Worm (Caenorhabditis elegans) whole organism, early embryonic: ENCODE results near the gene F25B3.5.

ENCODE experiments used
- B0310.2 ChIP-seq: sonication (generic microtip); optimal IDR thresholded peaks from 2 replicates; lab custom pipeline; 2016; ENCODE audit warnings: mild to moderate bottlenecking, missing genetic modification characterization, missing compliant biosample characterization
- F13C5.2 ChIP-seq: sonication (generic microtip); optimal IDR thresholded peaks from 2 replicates; lab custom pipeline; 2017; ENCODE audit warnings: mild to moderate bottlenecking, missing genetic modification characterization, inconsistent platforms, missing compliant biosample characterization
- aly-1 ChIP-seq: sonication (generic microtip); optimal IDR thresholded peaks from 2 replicates; lab custom pipeline; 2016; ENCODE audit warnings: missing genetic modification characterization, missing compliant biosample characterization
- ama-1 ChIP-seq: fragments of 150-350 bp; optimal IDR thresholded peaks from 2 replicates; lab custom pipeline; 2014
- ceh-13 ChIP-seq: fragments of 200-800 bp; sonication (Bioruptor generic); optimal IDR thresholded peaks from 2 replicates; lab custom pipeline; 2018; ENCODE audit warnings: mild to moderate bottlenecking, missing genetic modification characterization, missing compliant biosample characterization
- ceh-36 ChIP-seq: sonication (generic microtip); optimal IDR thresholded peaks from 2 replicates; lab custom pipeline; 2016; ENCODE audit warnings: missing genetic modification characterization, inconsistent platforms, missing compliant biosample characterization
- ets-7 ChIP-seq: sonication (generic microtip); optimal IDR thresholded peaks from 2 replicates; lab custom pipeline; 2016; ENCODE audit warnings: missing genotype, missing genetic modification characterization, missing compliant biosample characterization
- flt-1 ChIP-seq: fragments of 200-800 bp; sonication (Bioruptor generic); IDR thresholded peaks from 2 replicates; pipeline ENCODE4 v1.3.6; 2022; ENCODE audit warnings: missing genetic modification characterization, missing compliant biosample characterization
- hmbx-1 ChIP-seq: sonication (generic microtip); optimal IDR thresholded peaks from 2 replicates; lab custom pipeline; 2016; ENCODE audit warnings: mild to moderate bottlenecking, missing genetic modification characterization, missing compliant biosample characterization
- hmg-4 ChIP-seq: fragments of 200-800 bp; sonication (Bioruptor generic); optimal IDR thresholded peaks from 2 replicates; lab custom pipeline; 2018; ENCODE audit warnings: mild to moderate bottlenecking, missing genetic modification characterization, missing compliant biosample characterization
- hnd-1 ChIP-seq: sonication (generic microtip); optimal IDR thresholded peaks from 2 replicates; lab custom pipeline; 2016; ENCODE audit warnings: missing genetic modification characterization, missing compliant biosample characterization
- pes-1 ChIP-seq: fragments of 200-800 bp; sonication (Bioruptor generic); IDR thresholded peaks from 2 replicates; pipeline ENCODE4 v1.3.6; 2022; ENCODE audit warnings: missing genetic modification reagents, missing genetic modification characterization, missing compliant biosample characterization
- scrt-1 ChIP-seq: fragments of 200-800 bp; sonication (Bioruptor generic); IDR thresholded peaks from 2 replicates; pipeline ENCODE4 v1.3.6; 2022; ENCODE audit warnings: missing genetic modification characterization, missing compliant biosample characterization
- sea-1 ChIP-seq: fragments of 200-800 bp; sonication (Bioruptor generic); conservative IDR thresholded peaks from 2 replicates; pipeline ENCODE4 v1.3.6; 2022; ENCODE audit warnings: missing genetic modification characterization, missing compliant biosample characterization
- tbx-11 ChIP-seq: fragments of 200-800 bp; sonication (Bioruptor generic); IDR thresholded peaks from 2 replicates; pipeline ENCODE4 v1.3.6; 2022; ENCODE audit warnings: missing genetic modification characterization, missing compliant biosample characterization
- tbx-37 ChIP-seq: fragments of 200-800 bp; sonication (Bioruptor generic); conservative IDR thresholded peaks from 2 replicates; pipeline ENCODE4 v1.3.6; 2022; ENCODE audit warnings: missing genetic modification reagents, missing genetic modification characterization, missing compliant biosample characterization
- tra-4 ChIP-seq: sonication (generic microtip); optimal IDR thresholded peaks from 2 replicates; lab custom pipeline; 2017; ENCODE audit warnings: missing genetic modification characterization, missing compliant biosample characterization

Gene F25B3.5

DNA sequence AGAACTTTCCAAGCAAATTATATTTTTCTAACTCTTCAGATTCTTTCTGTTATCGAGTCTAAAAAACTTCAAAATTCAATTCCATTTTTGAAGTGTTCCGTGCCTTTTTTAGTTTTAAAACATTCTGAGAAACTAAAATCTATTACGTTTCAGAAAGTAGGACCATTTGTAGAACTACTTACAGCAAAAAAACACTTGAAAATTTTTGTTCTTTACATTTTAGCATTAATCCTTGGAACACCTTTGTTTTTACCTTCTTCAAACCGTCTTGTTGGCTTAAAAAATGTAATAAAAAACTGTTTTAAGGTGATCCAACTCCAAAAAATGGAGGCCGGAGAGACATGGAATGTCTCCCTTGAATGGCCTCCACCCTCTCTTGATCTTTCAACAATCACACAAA lies 38.2 kb upstream of the F25B3.5 start, which contains the start of gene dop-2:
Gene dop-2 (plus strand): TSS at position 301 of the 400 bp plus-strand sequence.
- TF ChIP-seq ets-7 (tag; lab: Kevin White, UChicago) (no peak), hmbx-1 (tag; lab: Kevin White, UChicago) (no peak), tra-4 (tag; lab: Kevin White, UChicago) (no peak), B0310.2 (tag; lab: Kevin White, UChicago) (no peak), aly-1 (tag; lab: Kevin White, UChicago) (no peak), tbx-11 (GFP tag; lab: Robert Waterston, UW) (no peak), hmg-4 (no peak), ceh-36 (tag; lab: Kevin White, UChicago) (no peak), scrt-1 (GFP tag; lab: Robert Waterston, UW) (no peak), tbx-37 (GFP tag; lab: Robert Waterston, UW) (no peak), F13C5.2 (tag; lab: Kevin White, UChicago) (no peak), pes-1 (GFP tag; lab: Robert Waterston, UW) (no peak), ama-1 (lab: Kevin White, UChicago) (no peak), ceh-13 (GFP tag; lab: Kevin White, UChicago) (no peak), sea-1 (GFP tag; lab: Robert Waterston, UW) (no peak), flt-1 (GFP tag; lab: Robert Waterston, UW) (no peak), hnd-1 (tag; lab: Kevin White, UChicago) (no peak)

DNA sequence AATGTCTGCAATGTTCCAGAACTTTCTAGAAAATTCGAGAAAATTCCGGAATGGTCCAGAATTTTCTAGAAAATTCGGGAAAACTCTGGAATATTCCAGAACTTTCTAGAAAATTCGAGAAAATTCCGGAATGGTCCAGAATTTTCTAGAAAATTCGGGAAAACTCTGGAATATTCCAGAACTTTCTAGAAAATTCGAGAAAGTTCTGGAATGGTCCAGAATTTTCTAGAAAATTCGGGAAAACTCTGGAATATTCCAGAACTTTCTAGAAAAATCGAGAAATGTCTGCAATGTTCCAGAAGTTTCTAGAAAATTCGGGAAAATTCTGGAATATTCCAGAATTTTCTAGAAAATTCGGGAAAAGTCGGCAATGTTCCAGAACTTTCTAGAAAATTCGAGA lies 33.4 kb upstream of the F25B3.5 start:
- 0 out of 2 replicates have a peak, but pooled peaks have one; percentile 47 for TF ChIP-seq pes-1 (GFP tag; lab: Robert Waterston, UW)

DNA sequence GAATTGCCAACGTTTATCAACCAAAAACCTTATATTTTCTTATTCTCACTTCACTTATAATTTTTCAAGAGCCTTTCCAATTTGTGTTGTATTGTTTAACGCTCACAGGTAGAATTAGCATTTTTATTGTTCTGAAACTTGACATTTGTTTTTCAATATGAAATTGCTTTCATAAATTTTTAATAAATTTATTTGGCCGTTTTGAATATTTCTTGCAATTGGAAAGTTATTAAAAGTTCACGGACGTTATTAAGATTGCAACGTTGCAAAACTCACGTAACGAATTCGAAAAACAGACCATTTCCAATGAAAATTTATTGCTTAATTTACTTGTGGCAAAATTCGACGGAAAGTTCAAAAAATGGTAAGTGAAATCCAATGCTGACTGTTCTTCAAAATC lies 20.2 kb upstream of the F25B3.5 start, which contains the start of gene K09G1.2:
Gene K09G1.2 (plus strand): TSS at position 301 of the 400 bp plus-strand sequence.
- no peak for TF ChIP-seq hmbx-1 (tag; lab: Kevin White, UChicago)
- TF ChIP-seq ceh-36 (tag; lab: Kevin White, UChicago), result no peak
- no peak for TF ChIP-seq pes-1 (GFP tag; lab: Robert Waterston, UW)
- TF ChIP-seq aly-1 (tag; lab: Kevin White, UChicago), result no peak
- TF ChIP-seq F13C5.2 (tag; lab: Kevin White, UChicago), result no peak
- no peak for TF ChIP-seq hmg-4
- TF ChIP-seq ama-1 (lab: Kevin White, UChicago), result no peak
- no peak for TF ChIP-seq hnd-1 (tag; lab: Kevin White, UChicago)
- TF ChIP-seq B0310.2 (tag; lab: Kevin White, UChicago), result no peak
- TF ChIP-seq tbx-11 (GFP tag; lab: Robert Waterston, UW), result no peak

DNA sequence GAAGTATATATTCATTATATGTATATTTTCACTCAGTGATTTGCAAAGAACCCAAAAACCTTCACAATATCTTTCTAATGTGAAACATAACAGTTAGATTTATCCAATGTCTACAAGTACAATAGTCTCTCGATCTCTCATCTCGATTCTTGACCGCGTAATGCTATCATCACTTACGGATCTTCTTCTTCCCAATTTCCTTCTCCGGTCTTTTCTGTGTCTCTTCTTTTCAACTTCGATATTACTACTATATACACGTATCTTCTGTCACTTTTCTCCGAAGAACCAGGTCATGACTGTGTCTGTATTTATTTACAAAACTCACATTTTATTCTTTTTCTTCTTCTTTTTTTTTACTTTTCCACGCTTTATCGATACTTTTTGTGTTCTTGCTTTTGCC lies 18.5 kb upstream of the F25B3.5 start:
- TF ChIP-seq tbx-11 (GFP tag; lab: Robert Waterston, UW) (no peak), scrt-1 (GFP tag; lab: Robert Waterston, UW) (no peak), ama-1 (lab: Kevin White, UChicago) (no peak)

DNA sequence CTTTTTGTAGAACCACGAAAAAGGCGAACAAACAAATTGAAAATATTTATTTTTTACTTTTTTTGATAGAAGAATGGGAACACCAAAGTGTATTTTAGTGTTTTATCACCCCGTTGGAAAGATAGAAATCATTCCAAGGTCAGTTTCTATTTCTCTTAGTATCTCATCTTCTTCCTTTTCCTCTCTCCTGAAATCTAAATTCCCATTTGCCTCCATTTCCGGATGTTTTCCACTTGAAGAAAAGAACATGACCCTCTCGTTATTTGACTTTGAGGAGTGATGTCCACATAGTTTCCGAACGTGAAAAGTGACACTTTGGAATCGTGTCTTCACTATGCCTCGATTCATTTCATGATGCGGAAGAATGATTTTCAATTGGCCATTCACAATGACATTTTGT lies 17.5 kb upstream of the F25B3.5 start:
- no peak for TF ChIP-seq scrt-1 (GFP tag; lab: Robert Waterston, UW)
- TF ChIP-seq B0310.2 (tag; lab: Kevin White, UChicago), result no peak
- no peak for TF ChIP-seq F13C5.2 (tag; lab: Kevin White, UChicago)
- no peak for TF ChIP-seq aly-1 (tag; lab: Kevin White, UChicago)
- TF ChIP-seq flt-1 (GFP tag; lab: Robert Waterston, UW), result no peak
- no peak for TF ChIP-seq tra-4 (tag; lab: Kevin White, UChicago)
- no peak for TF ChIP-seq ets-7 (tag; lab: Kevin White, UChicago)
- TF ChIP-seq tbx-11 (GFP tag; lab: Robert Waterston, UW), result no peak
- TF ChIP-seq hmbx-1 (tag; lab: Kevin White, UChicago), result no peak
- no peak for TF ChIP-seq ama-1 (lab: Kevin White, UChicago)
- TF ChIP-seq tbx-37 (GFP tag; lab: Robert Waterston, UW), result no peak
- no peak for TF ChIP-seq sea-1 (GFP tag; lab: Robert Waterston, UW)
- TF ChIP-seq pes-1 (GFP tag; lab: Robert Waterston, UW), result no peak
- TF ChIP-seq hmg-4, result no peak
- no peak for TF ChIP-seq ceh-36 (tag; lab: Kevin White, UChicago)
- no peak for TF ChIP-seq ceh-13 (GFP tag; lab: Kevin White, UChicago)
- TF ChIP-seq hnd-1 (tag; lab: Kevin White, UChicago), result no peak

DNA sequence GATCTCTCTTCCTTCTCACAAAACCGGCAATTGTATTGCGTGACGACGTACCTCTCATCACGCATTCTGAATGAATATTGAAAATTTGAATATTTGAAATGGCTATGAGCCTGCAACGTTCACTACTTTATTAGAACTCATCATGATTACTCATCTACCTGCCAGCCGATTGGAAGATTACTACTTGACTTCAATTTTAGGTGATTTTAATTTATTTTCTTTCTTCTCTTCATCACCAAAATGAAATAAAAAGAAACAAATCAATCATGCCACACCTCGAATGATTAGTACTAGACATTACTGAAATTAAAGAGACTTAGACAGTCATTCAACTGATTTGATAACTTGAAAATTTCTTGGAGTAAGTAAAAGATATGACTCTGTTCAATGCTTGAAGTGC lies 14.2 kb upstream of the F25B3.5 start:
- TF ChIP-seq sea-1 (GFP tag; lab: Robert Waterston, UW), result no peak
- no peak for TF ChIP-seq ama-1 (lab: Kevin White, UChicago)
- no peak for TF ChIP-seq scrt-1 (GFP tag; lab: Robert Waterston, UW)
- TF ChIP-seq F13C5.2 (tag; lab: Kevin White, UChicago), result no peak
- TF ChIP-seq ceh-36 (tag; lab: Kevin White, UChicago), result no peak
- no peak for TF ChIP-seq flt-1 (GFP tag; lab: Robert Waterston, UW)
- TF ChIP-seq tra-4 (tag; lab: Kevin White, UChicago), result no peak
- TF ChIP-seq hmbx-1 (tag; lab: Kevin White, UChicago), result no peak
- TF ChIP-seq pes-1 (GFP tag; lab: Robert Waterston, UW), result no peak
- no peak for TF ChIP-seq hmg-4
- TF ChIP-seq tbx-37 (GFP tag; lab: Robert Waterston, UW), result no peak
- no peak for TF ChIP-seq hnd-1 (tag; lab: Kevin White, UChicago)
- TF ChIP-seq ets-7 (tag; lab: Kevin White, UChicago), result no peak
- TF ChIP-seq ceh-13 (GFP tag; lab: Kevin White, UChicago), result no peak
- TF ChIP-seq aly-1 (tag; lab: Kevin White, UChicago), result no peak

DNA sequence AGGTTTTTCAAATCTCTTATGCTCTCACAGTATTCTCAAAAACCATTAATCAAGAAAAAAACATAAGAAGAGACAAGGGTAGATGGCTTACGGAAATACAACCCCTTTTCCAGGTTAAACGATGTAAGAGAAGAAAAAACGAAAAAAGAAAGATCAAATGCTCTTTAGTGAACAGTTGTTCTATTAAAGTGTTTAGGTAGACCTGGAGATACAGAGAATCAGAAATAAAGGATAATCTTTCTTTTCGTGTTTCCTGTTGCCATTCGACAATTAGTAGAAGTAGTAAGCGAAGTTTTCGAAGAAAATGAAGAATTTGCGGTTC lies 13.2 kb upstream of the F25B3.5 start, which contains the start of gene K09G1.1:
Gene K09G1.1 (plus strand): TSS at position 223 of the 322 bp plus-strand sequence.
- TF ChIP-seq hmbx-1 (tag; lab: Kevin White, UChicago) (no peak), ceh-13 (GFP tag; lab: Kevin White, UChicago) (no peak), F13C5.2 (tag; lab: Kevin White, UChicago) (no peak), tbx-11 (GFP tag; lab: Robert Waterston, UW) (no peak), ceh-36 (tag; lab: Kevin White, UChicago) (no peak), pes-1 (GFP tag; lab: Robert Waterston, UW) (no peak), scrt-1 (GFP tag; lab: Robert Waterston, UW) (no peak)
